Fruit fly (Drosophila melanogaster): ENCODE data around the gene Osi24.

dm6 chr3R:6252809-6253208, 54.2 kb downstream of the Osi24 start:
- TF ChIP-seq h (optimal IDR thresholded peaks at IDR 0.05) (no peak), insv (optimal IDR thresholded peaks at IDR 0.05) (no peak)

Data from Kc167 (cell line).